Worm (Caenorhabditis elegans): ENCODE data around the gene C14C10.2.

The C14C10.2 gene

DNA sequence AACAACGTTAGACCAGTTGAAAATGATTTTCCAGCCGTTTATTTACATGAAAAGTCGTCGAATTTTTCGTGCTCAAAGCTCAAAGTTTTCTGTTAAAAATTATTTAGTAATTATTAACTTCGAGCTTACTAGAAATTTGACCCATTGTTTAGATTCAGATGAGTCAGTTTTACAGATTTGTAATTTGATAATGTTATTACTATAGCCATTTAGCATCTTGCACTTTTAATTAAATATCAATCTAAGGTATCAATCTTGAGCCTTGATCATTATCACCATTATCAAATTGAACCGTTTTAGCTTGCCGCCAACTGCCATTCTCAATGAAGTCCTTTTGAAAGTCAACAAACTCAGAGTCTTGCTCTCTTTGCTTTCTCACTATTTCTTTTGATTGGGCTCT, 17.2 kb upstream of the C14C10.2 start, which contains the start of gene ZC116.1:
TSS of gene ZC116.1 (plus strand) at position 301 of the 400 bp plus-strand sequence.
- TF ChIP-seq lin-39 (tag; optimal IDR thresholded peaks at IDR 0.05) (no peak), nfya-1 (tag; optimal IDR thresholded peaks at IDR 0.05; ENCODE audit: insufficient read depth) (no peak), lsy-12 (tag; optimal IDR thresholded peaks at IDR 0.05) (no peak), nhr-23 (tag; optimal IDR thresholded peaks at IDR 0.05) (no peak), jun-1 (tag; optimal IDR thresholded peaks at IDR 0.05) (no peak), pqm-1 (tag; optimal IDR thresholded peaks at IDR 0.05) (no peak), ceh-9 (tag; optimal IDR thresholded peaks at IDR 0.05) (no peak), fkh-2 (tag; optimal IDR thresholded peaks at IDR 0.05) (no peak), ceh-16 (tag; optimal IDR thresholded peaks at IDR 0.05) (no peak), ztf-4 (tag; optimal IDR thresholded peaks at IDR 0.05) (no peak), aly-2 (tag; optimal IDR thresholded peaks at IDR 0.05) (no peak), pha-4 (tag; optimal IDR thresholded peaks at IDR 0.05) (no peak), elt-3 (tag; optimal IDR thresholded peaks at IDR 0.05) (no peak), nhr-77 (tag; optimal IDR thresholded peaks at IDR 0.05) (no peak)

DNA sequence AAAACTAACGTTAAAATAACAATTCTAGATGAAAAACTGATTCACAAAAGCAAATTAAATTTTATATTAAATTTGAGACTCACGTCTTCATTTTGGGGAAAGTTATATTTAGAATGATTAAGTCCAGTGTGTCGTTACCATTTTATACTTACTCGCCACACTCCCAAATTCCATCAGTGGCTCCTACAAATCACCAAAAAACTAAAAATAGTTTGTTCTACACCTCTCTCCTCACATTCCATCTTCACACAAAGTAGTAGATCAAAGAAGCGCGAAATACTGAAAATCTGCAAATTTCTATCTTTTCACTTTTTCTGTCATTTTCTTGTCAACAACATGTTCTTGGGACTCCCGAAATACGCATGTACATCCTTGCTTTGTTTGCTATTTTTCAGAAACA, 16.6 kb upstream of the C14C10.2 start, which contains the start of gene ZC116.5:
TSS of gene ZC116.5 (minus strand) at position 101 of the 400 bp plus-strand sequence.
- TF ChIP-seq lsy-12 (tag; optimal IDR thresholded peaks at IDR 0.05) (no peak), tbx-2 (tag; optimal IDR thresholded peaks at IDR 0.05) (no peak), lin-15B (tag; optimal IDR thresholded peaks at IDR 0.05) (no peak), pqm-1 (tag; optimal IDR thresholded peaks at IDR 0.05) (no peak), nfya-1 (tag; optimal IDR thresholded peaks at IDR 0.05; ENCODE audit: insufficient read depth) (no peak), unc-62 (GFP tag; optimal IDR thresholded peaks at IDR 0.05) (no peak), mml-1 (tag; optimal IDR thresholded peaks at IDR 0.05) (no peak), nhr-76 (tag; optimal IDR thresholded peaks at IDR 0.05) (no peak), ztf-4 (tag; optimal IDR thresholded peaks at IDR 0.05) (no peak), ceh-82 (tag; optimal IDR thresholded peaks at IDR 0.05) (no peak)

DNA sequence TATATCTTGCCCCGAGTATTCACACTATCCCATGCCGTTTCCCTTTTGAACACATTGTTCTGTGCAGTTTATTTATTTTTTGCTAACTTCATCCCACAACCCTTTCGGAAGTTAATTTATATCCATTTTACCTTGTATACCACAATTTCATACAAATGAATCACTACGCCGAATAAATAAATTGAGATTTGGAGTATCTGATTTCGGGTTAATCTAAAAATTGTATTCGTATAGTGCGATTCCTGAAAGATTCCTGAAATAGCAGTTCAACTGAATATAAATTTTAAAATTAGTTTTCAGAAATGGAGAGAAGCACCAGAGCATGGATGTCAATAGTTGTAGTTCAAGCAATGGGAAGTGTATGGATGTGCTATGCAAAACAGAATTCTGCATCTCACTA, 14.8 kb upstream of the C14C10.2 start, which contains the start of gene erg-28:
TSS of gene erg-28 (plus strand) at position 301 of the 400 bp plus-strand sequence.
- TF ChIP-seq unc-39 (tag; optimal IDR thresholded peaks at IDR 0.05): no peak

DNA sequence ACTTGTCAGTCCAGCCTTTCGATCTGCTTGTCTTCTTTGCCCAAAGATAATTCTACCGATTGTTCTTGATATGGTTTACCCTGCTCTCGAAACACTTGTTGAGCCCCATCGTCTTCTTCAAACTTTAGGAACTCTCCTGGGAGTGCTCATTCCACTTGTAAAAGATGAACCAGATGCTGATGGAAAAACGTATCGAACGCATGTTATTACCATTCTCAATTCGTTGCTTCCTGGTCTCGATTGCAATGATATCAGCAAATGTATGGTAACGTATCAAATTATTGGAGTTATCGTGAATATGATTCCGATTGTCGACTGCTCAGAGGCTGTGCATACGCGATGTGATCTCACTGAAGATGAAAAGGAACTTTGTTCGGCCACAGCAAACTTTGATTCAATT, 9.6 kb upstream of the C14C10.2 start:
- TF ChIP-seq nhr-28 (tag; optimal IDR thresholded peaks at IDR 0.05): no peak
- TF ChIP-seq skn-1 (tag; optimal IDR thresholded peaks at IDR 0.05): no peak
- TF ChIP-seq ceh-82 (tag; optimal IDR thresholded peaks at IDR 0.05): no peak
- no peak for TF ChIP-seq nhr-77 (tag; optimal IDR thresholded peaks at IDR 0.05)

DNA sequence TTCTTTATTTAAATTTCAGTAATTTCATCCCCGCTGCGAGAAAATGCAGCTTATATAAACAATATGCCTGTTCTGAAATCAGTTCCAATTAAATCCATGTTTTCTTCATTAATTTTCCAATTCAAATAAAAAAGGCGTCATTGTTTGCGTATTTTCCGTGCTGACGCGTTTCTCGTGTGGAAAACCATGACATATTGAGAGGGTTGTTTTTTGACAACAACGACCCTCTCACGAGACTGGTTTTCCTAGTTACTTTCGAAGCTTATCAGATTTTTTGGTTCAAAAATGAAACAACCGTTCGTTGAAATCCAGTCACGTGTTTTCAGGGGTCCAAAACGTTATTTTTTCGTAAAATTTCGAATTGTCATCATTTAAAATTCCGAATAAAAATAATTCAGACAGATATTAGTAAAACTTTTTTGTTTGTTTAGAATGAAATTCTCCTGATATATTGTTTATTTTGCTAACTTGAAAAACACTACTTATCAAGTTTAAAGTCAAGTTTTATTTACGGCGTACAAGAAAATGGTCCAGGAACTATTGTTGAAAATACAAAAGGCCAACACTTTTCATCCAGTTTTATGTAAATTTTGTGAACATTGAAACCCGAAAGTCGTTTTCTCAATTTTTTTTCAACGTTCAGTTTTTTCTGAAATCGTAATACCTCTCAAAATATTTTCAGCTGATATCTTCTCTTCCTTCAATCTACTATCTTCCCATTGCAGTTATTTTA, 7.4 kb upstream of the C14C10.2 start, which contains the start of gene C14C10.5:
TSS of gene C14C10.5 (plus strand) at position 683 of the 733 bp plus-strand sequence.
- TF ChIP-seq lsy-12 (tag; optimal IDR thresholded peaks at IDR 0.05) (no peak), nhr-43 (tag; optimal IDR thresholded peaks at IDR 0.05; ENCODE audit: poor library complexity, severe bottlenecking) (no peak), pha-4 (tag; optimal IDR thresholded peaks at IDR 0.05) (peak; percentile 55), fkh-10 (GFP tag; optimal IDR thresholded peaks at IDR 0.05) (no peak), elt-2 (tag; optimal IDR thresholded peaks at IDR 0.05) (peak; percentile 16), eor-1 (tag; optimal IDR thresholded peaks at IDR 0.05) (no peak), hmg-11 (tag; optimal IDR thresholded peaks at IDR 0.05) (peak; percentile 27)

DNA sequence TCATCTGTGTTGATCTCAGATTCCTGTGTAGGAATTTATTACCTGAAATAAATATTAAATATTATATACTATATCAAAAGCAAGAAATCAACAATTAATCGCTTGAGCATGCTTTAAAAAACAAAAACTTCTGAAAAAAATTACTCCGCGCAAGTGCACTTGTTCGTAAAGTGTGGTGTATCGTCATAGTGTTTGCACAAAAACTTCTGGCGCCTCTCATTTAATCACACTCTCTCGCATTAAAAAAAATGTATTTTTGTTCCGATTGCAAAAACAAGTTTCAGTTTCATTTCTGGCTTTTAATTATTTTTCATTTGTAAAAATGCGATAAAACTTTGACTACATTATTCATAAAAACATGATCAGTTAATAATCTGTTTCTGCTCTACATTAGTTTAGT, 6.8 kb upstream of the C14C10.2 start, which contains the start of the genes C14C10.10 and ril-2:
TSS of gene C14C10.10 (minus strand) at position 19 of the 400 bp plus-strand sequence.
TSS of gene ril-2 (minus strand) at position 48 of the 400 bp plus-strand sequence.
- TF ChIP-seq elt-3 (tag; optimal IDR thresholded peaks at IDR 0.05) (no peak), nfya-1 (tag; optimal IDR thresholded peaks at IDR 0.05; ENCODE audit: insufficient read depth) (peak; percentile 34)

DNA sequence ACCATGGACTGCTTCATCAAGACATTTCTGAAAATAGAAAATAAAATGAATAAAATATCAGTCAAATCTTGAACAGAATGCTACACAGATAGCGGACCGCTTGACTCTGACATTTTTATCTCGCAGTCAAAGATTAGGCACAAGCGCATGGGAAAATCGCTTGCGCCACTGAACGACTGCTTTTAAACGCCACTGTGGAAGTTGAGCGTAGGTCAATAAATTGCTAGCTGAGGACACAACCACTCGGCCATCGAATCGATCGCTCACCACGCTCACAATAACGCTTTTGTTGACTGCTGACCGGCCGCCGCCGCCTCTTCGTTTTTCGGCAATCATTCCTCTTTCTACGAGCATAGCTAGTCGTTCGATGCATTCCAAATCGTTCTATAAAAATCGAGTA, 4.5 kb upstream of the C14C10.2 start:
- TF ChIP-seq mdl-1 (tag; optimal IDR thresholded peaks at IDR 0.05) (no peak), nhr-25 (tag; optimal IDR thresholded peaks at IDR 0.05) (peak; percentile 71), hmg-11 (tag; optimal IDR thresholded peaks at IDR 0.05) (peak; percentile 41), lsy-12 (tag; optimal IDR thresholded peaks at IDR 0.05) (peak; percentile 42), ceh-9 (tag; optimal IDR thresholded peaks at IDR 0.05) (no peak), egl-5 (tag; optimal IDR thresholded peaks at IDR 0.05) (peak; percentile 77), unc-39 (tag; optimal IDR thresholded peaks at IDR 0.05) (no peak), nfya-1 (tag; optimal IDR thresholded peaks at IDR 0.05; ENCODE audit: insufficient read depth) (peak; percentile 51), nhr-77 (tag; optimal IDR thresholded peaks at IDR 0.05) (no peak), elt-2 (tag; optimal IDR thresholded peaks at IDR 0.05) (peak; percentile 45), nhr-23 (tag; optimal IDR thresholded peaks at IDR 0.05) (peak; percentile 56), lin-39 (tag; optimal IDR thresholded peaks at IDR 0.05) (peak; percentile 57), tbx-2 (tag; optimal IDR thresholded peaks at IDR 0.05) (peak; percentile 16), nhr-43 (tag; optimal IDR thresholded peaks at IDR 0.05; ENCODE audit: poor library complexity, severe bottlenecking) (peak; percentile 19), egl-27 (tag; optimal IDR thresholded peaks at IDR 0.05) (peak; percentile 34)

All from whole organism, L3 larva.